Worm (Caenorhabditis elegans) whole organism, L3 larva: ENCODE results near the gene sri-60.

Experiments
- ceh-16 ChIP-seq: sonication (generic microtip); optimal IDR thresholded peaks from 2 replicates; lab custom pipeline; 2017; ENCODE audit warnings: missing biosample characterization, missing genetic modification characterization
- fkh-10 ChIP-seq: sonication (generic microtip); optimal IDR thresholded peaks from 2 replicates; lab custom pipeline; 2017; ENCODE audit warnings: missing biosample characterization, missing genetic modification reagents, missing genetic modification characterization
- fos-1 ChIP-seq: fragments of 150-350 bp; optimal IDR thresholded peaks from 2 replicates; lab custom pipeline; 2014; ENCODE audit warnings: missing biosample characterization, missing genetic modification characterization
- nhr-237 ChIP-seq: fragments of 150-350 bp; optimal IDR thresholded peaks from 2 replicates; lab custom pipeline; 2014; ENCODE audit warnings: missing biosample characterization, missing genetic modification characterization
- nhr-25 ChIP-seq: sonication (generic microtip); optimal IDR thresholded peaks from 2 replicates; lab custom pipeline; 2017; ENCODE audit warnings: missing biosample characterization, missing genetic modification characterization
- nhr-77 ChIP-seq: fragments of 150-350 bp; optimal IDR thresholded peaks from 2 replicates; lab custom pipeline; 2014; ENCODE audit warnings: missing biosample characterization, missing genetic modification characterization
- pha-4 ChIP-seq: fragments of 150-350 bp; optimal IDR thresholded peaks from 2 replicates; lab custom pipeline; 2014; ENCODE audit warnings: missing biosample characterization, missing genetic modification reagents, missing genetic modification characterization
- pqm-1 ChIP-seq: fragments of 150-350 bp; optimal IDR thresholded peaks from 2 replicates; lab custom pipeline; 2017; ENCODE audit warnings: missing biosample characterization, missing genetic modification characterization, inconsistent platforms
- sea-2 ChIP-seq: fragments of 150-350 bp; sonication (generic microtip); optimal IDR thresholded peaks from 4 replicates; lab custom pipeline; 2014; ENCODE audit warnings: missing biosample characterization, missing genetic modification reagents, missing genetic modification characterization
- unc-62 ChIP-seq: fragments of 150-350 bp; sonication (generic microtip); optimal IDR thresholded peaks from 4 replicates; lab custom pipeline; 2014; ENCODE audit warnings: missing biosample characterization, missing genetic modification reagents, missing genetic modification characterization
- zag-1 ChIP-seq: fragments of 150-350 bp; optimal IDR thresholded peaks from 2 replicates; lab custom pipeline; 2014; ENCODE audit warnings: missing biosample characterization, missing genetic modification characterization
- ztf-11 ChIP-seq: fragments of 150-350 bp; optimal IDR thresholded peaks from 2 replicates; lab custom pipeline; 2014; ENCODE audit warnings: missing biosample characterization, missing genetic modification characterization

DNA sequence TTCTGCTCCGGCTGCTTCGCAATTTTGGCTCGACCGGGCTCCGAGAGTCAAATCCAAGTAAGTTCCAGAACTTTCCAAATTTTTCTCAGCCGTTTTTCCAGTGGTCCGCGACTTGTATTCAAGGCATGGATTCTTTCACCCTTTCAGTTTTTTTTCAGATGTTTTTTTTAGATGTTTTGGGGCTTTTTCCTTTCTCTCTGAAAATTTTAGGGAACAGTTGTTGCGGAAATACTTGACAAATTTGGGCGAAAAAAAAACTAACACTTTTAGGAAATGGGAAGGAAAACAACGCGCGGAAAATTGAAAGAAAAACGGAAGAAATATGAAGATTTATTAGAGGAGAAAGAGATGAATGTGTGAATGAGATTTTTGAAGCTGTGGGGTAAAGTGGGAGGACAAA, 22.9 kb upstream of the sri-60 start, which contains the start of the genes T05A8.11 and nep-2:
- no peak for TF ChIP-seq fkh-10 (GFP tag; lab: Kevin White, UChicago)
- TF ChIP-seq ceh-16 (tag; lab: Kevin White, UChicago): no peak
- TF ChIP-seq ztf-11 (tag; lab: Kevin White, UChicago): no peak
- TF ChIP-seq nhr-237 (tag; lab: Kevin White, UChicago): no peak
- TF ChIP-seq pha-4: no peak
- TF ChIP-seq zag-1 (tag; lab: Kevin White, UChicago): no peak
- TF ChIP-seq sea-2 (GFP tag; lab: Kevin White, UChicago): no peak
- no peak for TF ChIP-seq unc-62 (GFP tag; lab: Kevin White, UChicago)
- TF ChIP-seq nhr-25 (tag; lab: Kevin White, UChicago): no peak
- TF ChIP-seq pqm-1: no peak
- no peak for TF ChIP-seq nhr-77
- no peak for TF ChIP-seq fos-1
